Fruit fly (Drosophila melanogaster): ENCODE measurements around the gene CG43115.

Gene CG43115

dm6 chrX:6031692-6032091, 34.5 kb downstream of the CG43115 start (continued):
- TF ChIP-seq CG9437 (GFP tag; optimal IDR thresholded peaks at IDR 0.05), result peak; percentile 40
- TF ChIP-seq ac (GFP tag; optimal IDR thresholded peaks at IDR 0.05), result peak; percentile 63
- no peak; the same call in 2 of the 3 replicates for TF ChIP-seq z (GFP tag; IDR thresholded peaks at IDR 0.05)
- TF ChIP-seq psq (GFP tag; optimal IDR thresholded peaks at IDR 0.05), result peak; percentile 23
- peak; percentile 21 for TF ChIP-seq CG4854 (GFP tag; optimal IDR thresholded peaks at IDR 0.05)
- TF ChIP-seq hth (optimal IDR thresholded peaks at IDR 0.05), result no peak
- TF ChIP-seq CG33557 (GFP tag; optimal IDR thresholded peaks at IDR 0.05), result peak; percentile 77
- no peak for TF ChIP-seq hkb (optimal IDR thresholded peaks at IDR 0.05)
- TF ChIP-seq hkb (GFP tag; IDR thresholded peaks at IDR 0.05), result peak; percentile 83
- peak; percentile 43 for TF ChIP-seq CG17568 (GFP tag; optimal IDR thresholded peaks at IDR 0.05)
- TF ChIP-seq CG17359 (tag; optimal IDR thresholded peaks at IDR 0.05), result peak; percentile 79
- peak; percentile 87 for TF ChIP-seq CG9727 (GFP tag; optimal IDR thresholded peaks at IDR 0.05)
- TF ChIP-seq Atf6 (GFP tag; IDR thresholded peaks at IDR 0.05), result peak; percentile 60
- TF ChIP-seq Pdp1 (GFP tag; optimal IDR thresholded peaks at IDR 0.05), result peak; percentile 71 to 74
- peak; percentile 67 for TF ChIP-seq CG10543 (GFP tag; optimal IDR thresholded peaks at IDR 0.05)
- no peak for TF ChIP-seq Hr39 (optimal IDR thresholded peaks at IDR 0.05)
- peak; percentile 86 for TF ChIP-seq dmrt99B (tag; optimal IDR thresholded peaks at IDR 0.05)
- peak; percentile 75 for TF ChIP-seq Ssrp (tag; optimal IDR thresholded peaks at IDR 0.05)
- peak; percentile 61 for TF ChIP-seq Fer3 (tag; optimal IDR thresholded peaks at IDR 0.05)
- TF ChIP-seq gsb-n (tag; optimal IDR thresholded peaks at IDR 0.05), result peak; percentile 63
- no peak for TF ChIP-seq ato (GFP tag; IDR thresholded peaks at IDR 0.05; ENCODE audit: partially characterized antibody)
- no peak for TF ChIP-seq D (optimal IDR thresholded peaks at IDR 0.05)
- peak; percentile 85 for TF ChIP-seq D (GFP tag; optimal IDR thresholded peaks at IDR 0.05)
- TF ChIP-seq CG7357 (GFP tag; IDR thresholded peaks at IDR 0.05), result no peak
- peak; percentile 56 for TF ChIP-seq CG12942 (GFP tag; optimal IDR thresholded peaks at IDR 0.05)
- peak; percentile 71 for TF ChIP-seq Hsf (GFP tag; optimal IDR thresholded peaks at IDR 0.05)
- TF ChIP-seq ci (GFP tag; IDR thresholded peaks at IDR 0.05), result peak; percentile 92
- peak; percentile 60 for TF ChIP-seq Dek (tag; optimal IDR thresholded peaks at IDR 0.05)
- TF ChIP-seq CG12219 (GFP tag; optimal IDR thresholded peaks at IDR 0.05), result peak; percentile 78
- TF ChIP-seq ftz-f1 (GFP tag; optimal IDR thresholded peaks at IDR 0.05), result no peak
- peak; percentile 65 for TF ChIP-seq slou (GFP tag; optimal IDR thresholded peaks at IDR 0.05)
- TF ChIP-seq CG10565 (GFP tag; optimal IDR thresholded peaks at IDR 0.05), result no peak
- TF ChIP-seq pzg (GFP tag; optimal IDR thresholded peaks at IDR 0.05), result no peak
- no peak for TF ChIP-seq Poxn (GFP tag; IDR thresholded peaks at IDR 0.05)
- peak; percentile 55 for TF ChIP-seq fu2 (GFP tag; optimal IDR thresholded peaks at IDR 0.05)
- TF ChIP-seq NK7.1 (GFP tag; optimal IDR thresholded peaks at IDR 0.05), result peak; percentile 55
- TF ChIP-seq gce (GFP tag; IDR thresholded peaks at IDR 0.05), result peak; percentile 57; the same call in 1 of the 3 replicates
- TF ChIP-seq chinmo (GFP tag; IDR thresholded peaks at IDR 0.05; ENCODE audit: partially characterized antibody), result no peak
- TF ChIP-seq CG18599 (GFP tag; optimal IDR thresholded peaks at IDR 0.05), result peak; percentile 90
- TF ChIP-seq Dref (GFP tag; IDR thresholded peaks at IDR 0.05), result no peak
- TF ChIP-seq sna (GFP tag; IDR thresholded peaks at IDR 0.05; ENCODE audit: partially characterized antibody), result no peak
- TF ChIP-seq CG13424 (tag; optimal IDR thresholded peaks at IDR 0.05), result peak; percentile 86
- TF ChIP-seq CG6683 (GFP tag; optimal IDR thresholded peaks at IDR 0.05), result peak; percentile 52
- TF ChIP-seq CG15514 (GFP tag; optimal IDR thresholded peaks at IDR 0.05), result peak; percentile 55
- peak; percentile 44 for TF ChIP-seq Mad (GFP tag; optimal IDR thresholded peaks at IDR 0.05)
- peak; percentile 61 for TF ChIP-seq run (tag; optimal IDR thresholded peaks at IDR 0.05)
- TF ChIP-seq CG17829 (tag; optimal IDR thresholded peaks at IDR 0.05), result peak; percentile 82
- peak; percentile 75 for TF ChIP-seq sob (GFP tag; IDR thresholded peaks at IDR 0.05)
- peak; percentile 64 for TF ChIP-seq CG30431 (GFP tag; optimal IDR thresholded peaks at IDR 0.05)
- TF ChIP-seq Oli (tag; optimal IDR thresholded peaks at IDR 0.05), result peak; percentile 79
- peak; percentile 97 for TF ChIP-seq Ets65A (GFP tag)
- TF ChIP-seq CG13624 (GFP tag; optimal IDR thresholded peaks at IDR 0.05), result peak; percentile 65

All from whole organism, embryonic.